Worm (Caenorhabditis elegans) whole organism, L4 larva: Measurements from ENCODE around the gene bath-26.
A peak's percentile ranks its signal among the peaks of the same experiment; 100 is the strongest.

ENCODE experiments used
- daf-12 ChIP-seq: fragments of 150-350 bp; optimal IDR thresholded peaks from 2 replicates; lab custom pipeline; 2014; ENCODE audit warnings: missing biosample characterization, missing genetic modification reagents, missing genetic modification characterization
- nhr-77 ChIP-seq: fragments of 150-350 bp; optimal IDR thresholded peaks from 2 replicates; lab custom pipeline; 2014; ENCODE audit warnings: missing biosample characterization, missing genetic modification characterization

ce11 chrII:1608915-1609314 is 8.4 kb upstream of the bath-26 start:
- peak; percentile 49 for TF ChIP-seq nhr-77 (tag; lab: Kevin White, UChicago)
- no peak for TF ChIP-seq daf-12 (tag; lab: Kevin White, UChicago)
